Worm (Caenorhabditis elegans) whole organism, young adult: Measurements from ENCODE around the gene clc-28.

Experiments used
- ama-1 ChIP-seq, 3 experiments: fragments of 150-350 bp in 1 of 3; sonication (generic microtip) in 2 of 3; optimal IDR thresholded peaks; 2 replicates each; lab custom pipeline; 2014 to 2018; ENCODE audit warnings: missing biosample characterization in 2 of 3, missing genetic modification characterization in 2 of 3, missing genetic modification reagents in 2 of 3
- ceh-58 ChIP-seq: fragments of 200-800 bp; sonication (Bioruptor generic); IDR thresholded peaks from 2 replicates; pipeline ENCODE4 v1.3.6; 2022; ENCODE audit warnings: missing genetic modification characterization, missing compliant biosample characterization
- ceh-91 ChIP-seq: fragments of 200-800 bp; sonication (Bioruptor generic); IDR thresholded peaks from 2 replicates; pipeline ENCODE4 v1.3.6; 2022; ENCODE audit warnings: missing genetic modification reagents, missing genetic modification characterization, missing compliant biosample characterization
- dox-1 ChIP-seq: fragments of 200-800 bp; sonication (Bioruptor generic); IDR thresholded peaks from 2 replicates; pipeline ENCODE4 v1.3.6; 2022; ENCODE audit warnings: missing genetic modification reagents, missing genetic modification characterization, missing compliant biosample characterization
- dpff-1 ChIP-seq: sonication (generic microtip); optimal IDR thresholded peaks from 2 replicates; lab custom pipeline; 2017; ENCODE audit warnings: mild to moderate bottlenecking, missing genetic modification characterization, missing compliant biosample characterization
- egl-44 ChIP-seq: fragments of 200-800 bp; sonication (Bioruptor generic); IDR thresholded peaks from 2 replicates; pipeline ENCODE4 v1.3.6; 2022; ENCODE audit warnings: missing genetic modification reagents, missing genetic modification characterization, missing compliant biosample characterization
- hmg-20 ChIP-seq: fragments of 200-800 bp; sonication (Bioruptor generic); IDR thresholded peaks from 2 replicates; pipeline ENCODE4 v1.3.6; 2022; ENCODE audit warnings: missing genetic modification reagents, missing genetic modification characterization, missing compliant biosample characterization
- hsf-1 ChIP-seq: fragments of 200-800 bp; sonication (Bioruptor generic); IDR thresholded peaks from 2 replicates; pipeline ENCODE4 v1.3.6; 2022; ENCODE audit warnings: missing genetic modification reagents, missing genetic modification characterization, missing compliant biosample characterization
- let-526 ChIP-seq: fragments of 200-800 bp; sonication (Bioruptor generic); IDR thresholded peaks from 2 replicates; pipeline ENCODE4 v1.3.6; 2022; ENCODE audit warnings: missing genetic modification reagents, missing genetic modification characterization, missing compliant biosample characterization
- madf-10 ChIP-seq: sonication (generic microtip); optimal IDR thresholded peaks from 2 replicates; lab custom pipeline; 2016; ENCODE audit warnings: mild to moderate bottlenecking, missing genetic modification characterization, missing compliant biosample characterization
- nfya-1 ChIP-seq: sonication (generic microtip); optimal IDR thresholded peaks from 2 replicates; lab custom pipeline; 2017; ENCODE audit warnings: antibody characterized with exemption, missing compliant biosample characterization, missing genetic modification characterization, borderline replicate concordance; ENCODE audit not compliant: insufficient read depth
- snpc-1.1 ChIP-seq: sonication (generic microtip); optimal IDR thresholded peaks from 2 replicates; lab custom pipeline; 2017; ENCODE audit warnings: missing genetic modification characterization, mild to moderate bottlenecking, missing compliant biosample characterization, antibody characterized with exemption, moderate library complexity, missing genotype, missing genetic modification reagents; ENCODE audit not compliant: insufficient read depth
- tlf-1 ChIP-seq: fragments of 200-800 bp; sonication (Bioruptor generic); optimal IDR thresholded peaks from 2 replicates; lab custom pipeline; 2018; ENCODE audit warnings: mild to moderate bottlenecking, missing genetic modification characterization, missing compliant biosample characterization

- TF ChIP-seq let-526 (GFP tag; lab: Robert Waterston, UW) (no peak), dpff-1 (tag; lab: Kevin White, UChicago) (no peak), hmg-20 (GFP tag; lab: Robert Waterston, UW) (no peak), ceh-91 (no peak), hsf-1 (GFP tag; lab: Robert Waterston, UW) (no peak), madf-10 (tag; lab: Kevin White, UChicago) (no peak), tlf-1 (no peak), nfya-1 (tag; lab: Kevin White, UChicago) (no peak), snpc-1.1 (tag; lab: Kevin White, UChicago) (no peak), ama-1 (optimal IDR thresholded peaks at IDR 0.05; lab: Kevin White, UChicago) (no peak), ama-1 (GFP tag; optimal IDR thresholded peaks at IDR 0.05; lab: Kevin White, UChicago) (no peak), dox-1 (GFP tag; lab: Robert Waterston, UW) (no peak), ceh-58 (GFP tag; lab: Robert Waterston, UW) (no peak), egl-44 (no peak)
Measured at ce11 chrIII:8289181-8289580, 50.1 kb downstream of the clc-28 start.
